Fruit fly (Drosophila melanogaster) whole organism, wandering third instar larva: ENCODE data around the gene CG3587.

ENCODE experiments used
- Abd-B ChIP-seq: fragments of >200 bp; optimal IDR thresholded peaks from 2 replicates; lab custom pipeline; 2017; ENCODE audit warnings: missing biosample characterization, missing genetic modification characterization
- CG32264 ChIP-seq: fragments of 200-800 bp; sonication (Bioruptor generic); optimal IDR thresholded peaks from 2 replicates; lab custom pipeline; 2016; ENCODE audit warnings: missing biosample characterization, missing genetic modification characterization
- CrebA ChIP-seq: fragments of 200-800 bp; sonication (Bioruptor generic); optimal IDR thresholded peaks from 2 replicates; lab custom pipeline; 2016; ENCODE audit warnings: missing biosample characterization, mild to moderate bottlenecking, missing genetic modification characterization, borderline replicate concordance
- Dfd ChIP-seq: fragments of >200 bp; optimal IDR thresholded peaks from 2 replicates; lab custom pipeline; 2017; ENCODE audit warnings: missing biosample characterization, missing genetic modification characterization
- Dif ChIP-seq: fragments of 200-275, 200-300 bp; sonication (Bioruptor generic); optimal IDR thresholded peaks from 2 replicates; lab custom pipeline; 2018; ENCODE audit warnings: missing biosample characterization, missing genetic modification characterization; ENCODE audit not compliant: partially characterized antibody
- GATAd ChIP-seq: sonication (Bioruptor generic); optimal IDR thresholded peaks from 2 replicates; lab custom pipeline; 2016; ENCODE audit warnings: missing biosample characterization, missing genetic modification characterization
- HLH106 ChIP-seq: fragments of 200-800 bp; optimal IDR thresholded peaks from 3 replicates; lab custom pipeline; 2019; ENCODE audit warnings: missing biosample characterization, mild to moderate bottlenecking, missing genetic modification characterization, moderate library complexity
- Hr83 ChIP-seq: fragments of 200-300 bp; sonication (Bioruptor generic); optimal IDR thresholded peaks from 2 replicates; lab custom pipeline; 2016; ENCODE audit warnings: missing biosample characterization, mild to moderate bottlenecking, missing genetic modification characterization, moderate library complexity; ENCODE audit not compliant: poor library complexity, severe bottlenecking
- Jra ChIP-seq: sonication (Bioruptor generic); optimal IDR thresholded peaks from 2 replicates; lab custom pipeline; 2016; ENCODE audit warnings: missing biosample characterization, missing genetic modification characterization
- Mio ChIP-seq: sonication (Bioruptor generic); optimal IDR thresholded peaks from 2 replicates; lab custom pipeline; 2016; ENCODE audit warnings: missing biosample characterization, missing genetic modification characterization
- Myc ChIP-seq: fragments of >200 bp; optimal IDR thresholded peaks from 2 replicates; lab custom pipeline; 2017
- N ChIP-seq: fragments of >200 bp; optimal IDR thresholded peaks from 2 replicates; lab custom pipeline; 2018; ENCODE audit warnings: missing biosample characterization, missing external identifiers, missing genetic modification characterization
- OdsH ChIP-seq: fragments of 200-800 bp; sonication (Bioruptor generic); optimal IDR thresholded peaks from 2 replicates; lab custom pipeline; 2016; ENCODE audit warnings: missing biosample characterization, mild to moderate bottlenecking, missing genetic modification characterization
- Rel ChIP-seq, 2 experiments: fragments of 200-800 bp; sonication (Bioruptor generic) in 1 of 2; optimal IDR thresholded peaks; 2 replicates in 1 of 2; 3 replicates in 1 of 2; lab custom pipeline; 2016 to 2019; ENCODE audit warnings: mild to moderate bottlenecking in 2 of 2, missing biosample characterization in 2 of 2, missing genetic modification characterization in 2 of 2, moderate library complexity in 1 of 2
- Sp1 ChIP-seq: fragments of 200-800 bp; sonication (Bioruptor generic); optimal IDR thresholded peaks from 3 replicates; lab custom pipeline; 2019; ENCODE audit warnings: missing biosample characterization, mild to moderate bottlenecking, missing genetic modification characterization, moderate library complexity
- Vsx2 ChIP-seq: fragments of 200-300, 225-300 bp; sonication (Bioruptor generic); optimal IDR thresholded peaks from 2 replicates; lab custom pipeline; 2018; ENCODE audit warnings: missing biosample characterization, missing genetic modification characterization; ENCODE audit not compliant: partially characterized antibody
- br ChIP-seq: fragments of 200-800 bp; sonication (Bioruptor generic); optimal IDR thresholded peaks from 2 replicates; lab custom pipeline; 2016; ENCODE audit warnings: missing biosample characterization, missing genetic modification characterization
- dl ChIP-seq, 2 experiments: fragments of 175-275, 200-275 bp in 1 of 2; fragments of 200-275 bp in 1 of 2; sonication (Bioruptor generic); optimal IDR thresholded peaks; lab custom pipeline; 2018; ENCODE audit warnings: mild to moderate bottlenecking in 2 of 2, missing biosample characterization in 2 of 2, missing genetic modification characterization in 2 of 2, moderate library complexity in 2 of 2; ENCODE audit not compliant: partially characterized antibody in 2 of 2, insufficient read depth in 1 of 2
- dmrt93B ChIP-seq: fragments of 200-800 bp; sonication (Bioruptor generic); optimal IDR thresholded peaks from 2 replicates; lab custom pipeline; 2018; ENCODE audit warnings: missing biosample characterization, mild to moderate bottlenecking, missing genetic modification characterization
- ey ChIP-seq: fragments of 200-800 bp; sonication (Bioruptor generic); optimal IDR thresholded peaks from 2 replicates; lab custom pipeline; 2016; ENCODE audit warnings: missing biosample characterization, missing genetic modification characterization
- fru ChIP-seq: fragments of 200-800 bp; sonication (Bioruptor generic); optimal IDR thresholded peaks from 3 replicates; lab custom pipeline; 2016; ENCODE audit warnings: missing biosample characterization, mild to moderate bottlenecking, missing genetic modification characterization
- jim ChIP-seq: fragments of 175-275, 200-325 bp; sonication (Bioruptor generic); optimal IDR thresholded peaks from 2 replicates; lab custom pipeline; 2016; ENCODE audit warnings: missing biosample characterization, mild to moderate bottlenecking, missing genetic modification characterization
- lola ChIP-seq: fragments of >200 bp; optimal IDR thresholded peaks from 2 replicates; lab custom pipeline; 2017; ENCODE audit warnings: missing biosample characterization, missing genetic modification characterization
- pan ChIP-seq: fragments of >200 bp; optimal IDR thresholded peaks from 2 replicates; lab custom pipeline; 2017
- psq ChIP-seq: fragments of 200-800 bp; sonication (Bioruptor generic); optimal IDR thresholded peaks from 3 replicates; lab custom pipeline; 2017; ENCODE audit warnings: missing biosample characterization, mild to moderate bottlenecking, missing genetic modification characterization, moderate library complexity
- sage ChIP-seq: fragments of 200-800 bp; sonication (Bioruptor generic); optimal IDR thresholded peaks from 2 replicates; lab custom pipeline; 2016; ENCODE audit warnings: missing biosample characterization, mild to moderate bottlenecking, missing genetic modification characterization
- sv ChIP-seq: fragments of 200-800 bp; sonication (Bioruptor generic); optimal IDR thresholded peaks from 3 replicates; lab custom pipeline; 2016; ENCODE audit warnings: missing biosample characterization, missing genetic modification characterization
- tai ChIP-seq: sonication (Bioruptor generic); optimal IDR thresholded peaks from 2 replicates; lab custom pipeline; 2016; ENCODE audit warnings: missing biosample characterization, missing genetic modification characterization
- usp ChIP-seq: fragments of >200 bp; optimal IDR thresholded peaks from 2 replicates; lab custom pipeline; 2017; ENCODE audit warnings: missing biosample characterization, missing genetic modification characterization
- woc ChIP-seq: sonication (Bioruptor generic); optimal IDR thresholded peaks from 2 replicates; lab custom pipeline; 2016; ENCODE audit warnings: missing biosample characterization, mild to moderate bottlenecking, missing genetic modification characterization

Gene CG3587

dm6 chrX:1968152-1968551, 28.0 kb downstream of the CG3587 start:
- no peak for TF ChIP-seq Vsx2 (GFP tag; lab: Kevin White, UChicago)
- TF ChIP-seq Jra (GFP tag; lab: Kevin White, UChicago) = no peak
- TF ChIP-seq tai (GFP tag; lab: Kevin White, UChicago) = no peak
- TF ChIP-seq lola (GFP tag; lab: Kevin White, UChicago) = no peak

dm6 chrX:1968581-1969258, 28.6 kb downstream of the CG3587 start:
- TF ChIP-seq usp = no peak
- no peak for TF ChIP-seq fru (GFP tag; lab: Kevin White, UChicago)
- TF ChIP-seq sage (GFP tag; lab: Kevin White, UChicago) = no peak
- no peak for TF ChIP-seq woc (GFP tag; lab: Kevin White, UChicago)
- no peak for TF ChIP-seq CrebA (GFP tag; lab: Kevin White, UChicago)
- no peak for TF ChIP-seq br (GFP tag; lab: Kevin White, UChicago)
- no peak for TF ChIP-seq Myc (lab: Kevin White, UChicago)
- no peak for TF ChIP-seq sv (GFP tag; lab: Kevin White, UChicago)
- TF ChIP-seq ey (GFP tag; lab: Kevin White, UChicago) = no peak
- no peak for TF ChIP-seq GATAd
- TF ChIP-seq HLH106 (tag; lab: Kevin White, UChicago) = no peak
- no peak for TF ChIP-seq Dfd (GFP tag; lab: Kevin White, UChicago)
- TF ChIP-seq Rel (GFP tag; optimal IDR thresholded peaks at IDR 0.05; lab: Kevin White, UChicago) = no peak
- TF ChIP-seq Rel (tag; optimal IDR thresholded peaks at IDR 0.05; lab: Kevin White, UChicago) = no peak
- TF ChIP-seq dmrt93B (GFP tag; lab: Kevin White, UChicago) = no peak
- TF ChIP-seq Mio = no peak
- no peak for TF ChIP-seq jim
- no peak for TF ChIP-seq tai (GFP tag; lab: Kevin White, UChicago)

dm6 chrX:1969775-1970574, 29.9 kb downstream of the CG3587 start:
- no peak for TF ChIP-seq Dif (GFP tag; lab: Kevin White, UChicago)
- TF ChIP-seq GATAd = no peak
- TF ChIP-seq woc (GFP tag; lab: Kevin White, UChicago) = no peak
- TF ChIP-seq CG32264 = no peak
- TF ChIP-seq N = no peak
- TF ChIP-seq Abd-B (GFP tag; lab: Kevin White, UChicago) = no peak
- TF ChIP-seq sage (GFP tag; lab: Kevin White, UChicago) = no peak
- no peak for TF ChIP-seq pan (lab: Kevin White, UChicago)
- no peak for TF ChIP-seq OdsH (GFP tag; lab: Kevin White, UChicago)
- TF ChIP-seq usp = no peak
- TF ChIP-seq Jra (GFP tag; lab: Kevin White, UChicago) = no peak
- TF ChIP-seq Rel (GFP tag; optimal IDR thresholded peaks at IDR 0.05; lab: Kevin White, UChicago) = no peak
- TF ChIP-seq Rel (tag; optimal IDR thresholded peaks at IDR 0.05; lab: Kevin White, UChicago) = no peak
- TF ChIP-seq Sp1 (GFP tag; lab: Kevin White, UChicago) = no peak
- no peak for TF ChIP-seq fru (GFP tag; lab: Kevin White, UChicago)
- no peak for TF ChIP-seq lola (GFP tag; lab: Kevin White, UChicago)
- TF ChIP-seq dl (GFP tag; optimal IDR thresholded peaks at IDR 0.05; lab: Kevin White, UChicago; ENCODE audit: insufficient read depth in 1 of 2, partially characterized antibody in 2 of 2) = no peak
- TF ChIP-seq br (GFP tag; lab: Kevin White, UChicago) = no peak
- no peak for TF ChIP-seq Mio
- TF ChIP-seq Hr83 (GFP tag; lab: Kevin White, UChicago) = no peak

- TF ChIP-seq Rel (GFP tag; optimal IDR thresholded peaks at IDR 0.05; lab: Kevin White, UChicago) (no peak), Rel (tag; optimal IDR thresholded peaks at IDR 0.05; lab: Kevin White, UChicago) (peak; percentile 8), sage (GFP tag; lab: Kevin White, UChicago) (no peak), Dif (GFP tag; lab: Kevin White, UChicago) (no peak), psq (GFP tag; lab: Kevin White, UChicago) (peak; percentile 66)
Observed at dm6 chrX:1970575-1971325, 30.6 kb downstream of the CG3587 start.
